Worm (Caenorhabditis elegans) whole organism, L2 larva: ENCODE results near the gene C16A11.5.

Experiments used
- F13H6.1 ChIP-seq: sonication (generic microtip); optimal IDR thresholded peaks from 2 replicates; lab custom pipeline; 2016; ENCODE audit warnings: missing genetic modification characterization, missing compliant biosample characterization
- R02D3.7 ChIP-seq: fragments of 150-350 bp; optimal IDR thresholded peaks from 2 replicates; lab custom pipeline; 2014; ENCODE audit warnings: missing biosample characterization, missing genetic modification characterization
- Y55F3AM.14 ChIP-seq: fragments of 200-800 bp; sonication (Bioruptor generic); optimal IDR thresholded peaks from 2 replicates; lab custom pipeline; 2018; ENCODE audit warnings: mild to moderate bottlenecking, missing genetic modification characterization, missing compliant biosample characterization
- ZK546.5 ChIP-seq: sonication (generic microtip); optimal IDR thresholded peaks from 2 replicates; lab custom pipeline; 2017; ENCODE audit warnings: missing biosample characterization, missing genetic modification characterization
- alr-1 ChIP-seq: fragments of 150-350 bp; optimal IDR thresholded peaks from 2 replicates; lab custom pipeline; 2014; ENCODE audit warnings: missing biosample characterization, missing genetic modification characterization
- aly-2 ChIP-seq: fragments of 150-350 bp; optimal IDR thresholded peaks from 2 replicates; lab custom pipeline; 2014; ENCODE audit warnings: missing biosample characterization, missing genetic modification characterization
- ama-1 ChIP-seq: fragments of 150-350 bp; optimal IDR thresholded peaks from 2 replicates; lab custom pipeline; 2018; ENCODE audit warnings: inconsistent platforms
- ceh-82 ChIP-seq: fragments of 150-350 bp; optimal IDR thresholded peaks from 2 replicates; lab custom pipeline; 2014; ENCODE audit warnings: missing biosample characterization, missing genetic modification characterization
- egl-27 ChIP-seq: sonication (generic microtip); optimal IDR thresholded peaks from 3 replicates; lab custom pipeline; 2017; ENCODE audit warnings: missing biosample characterization, missing genetic modification reagents, missing genetic modification characterization
- elt-1 ChIP-seq: fragments of 150-350 bp; optimal IDR thresholded peaks from 2 replicates; lab custom pipeline; 2014; ENCODE audit warnings: missing biosample characterization, missing genetic modification characterization
- fos-1 ChIP-seq: fragments of 150-350 bp; optimal IDR thresholded peaks from 2 replicates; lab custom pipeline; 2014; ENCODE audit warnings: missing biosample characterization, missing genetic modification characterization
- gmeb-1 ChIP-seq: fragments of 150-350 bp; optimal IDR thresholded peaks from 2 replicates; lab custom pipeline; 2014; ENCODE audit warnings: missing biosample characterization, missing genetic modification characterization
- lin-11 ChIP-seq: fragments of 150-350 bp; sonication (generic microtip); optimal IDR thresholded peaks from 2 replicates; lab custom pipeline; 2014; ENCODE audit warnings: missing biosample characterization, missing genetic modification characterization, inconsistent platforms, mixed read lengths
- lin-13 ChIP-seq: fragments of 150-350 bp; optimal IDR thresholded peaks from 2 replicates; lab custom pipeline; 2014; ENCODE audit warnings: missing biosample characterization, missing genetic modification reagents, missing genetic modification characterization
- lsy-2 ChIP-seq, 2 experiments: fragments of 150-350 bp in 1 of 2; sonication (generic microtip) in 1 of 2; optimal IDR thresholded peaks; 2 replicates each; lab custom pipeline; 2014 to 2017; ENCODE audit warnings: missing biosample characterization in 2 of 2, missing genetic modification characterization in 2 of 2
- mab-5 ChIP-seq: fragments of 150-350 bp; optimal IDR thresholded peaks from 2 replicates; lab custom pipeline; 2014; ENCODE audit warnings: missing biosample characterization, missing genetic modification characterization
- mbf-1 ChIP-seq: sonication (generic microtip); optimal IDR thresholded peaks from 2 replicates; lab custom pipeline; 2017; ENCODE audit warnings: missing biosample characterization, missing genetic modification characterization
- mdl-1 ChIP-seq, 2 experiments: fragments of 150-350 bp in 1 of 2; sonication (generic microtip) in 1 of 2; optimal IDR thresholded peaks; 2 replicates each; lab custom pipeline; 2017; ENCODE audit warnings: missing biosample characterization in 2 of 2, missing genetic modification characterization in 2 of 2
- nhr-12 ChIP-seq: fragments of 150-350 bp; optimal IDR thresholded peaks from 2 replicates; lab custom pipeline; 2014; ENCODE audit warnings: missing biosample characterization, missing genetic modification characterization
- nhr-129 ChIP-seq: fragments of 150-350 bp; optimal IDR thresholded peaks from 2 replicates; lab custom pipeline; 2014; ENCODE audit warnings: missing biosample characterization, missing genetic modification characterization
- nhr-21 ChIP-seq: fragments of 150-350 bp; optimal IDR thresholded peaks from 2 replicates; lab custom pipeline; 2014; ENCODE audit warnings: missing biosample characterization, missing genetic modification characterization
- nhr-23 ChIP-seq: fragments of 150-350 bp; optimal IDR thresholded peaks from 2 replicates; lab custom pipeline; 2014; ENCODE audit warnings: missing biosample characterization, missing genetic modification reagents, missing genetic modification characterization
- nhr-237 ChIP-seq: fragments of 150-350 bp; optimal IDR thresholded peaks from 2 replicates; lab custom pipeline; 2014; ENCODE audit warnings: missing biosample characterization, missing genetic modification characterization
- nhr-25 ChIP-seq: fragments of 150-350 bp; sonication (generic microtip); optimal IDR thresholded peaks from 3 replicates; lab custom pipeline; 2014; ENCODE audit warnings: missing biosample characterization, missing genetic modification characterization
- nhr-77 ChIP-seq: fragments of 150-350 bp; optimal IDR thresholded peaks from 2 replicates; lab custom pipeline; 2014; ENCODE audit warnings: missing biosample characterization, missing genetic modification characterization
- peb-1 ChIP-seq: fragments of 150-350 bp; optimal IDR thresholded peaks from 2 replicates; lab custom pipeline; 2014; ENCODE audit warnings: missing biosample characterization, missing genetic modification characterization
- sem-4 ChIP-seq: fragments of 150-350 bp; optimal IDR thresholded peaks from 2 replicates; lab custom pipeline; 2014; ENCODE audit warnings: missing biosample characterization, missing genetic modification reagents, missing genetic modification characterization
- sma-3 ChIP-seq: sonication (generic microtip); optimal IDR thresholded peaks from 2 replicates; lab custom pipeline; 2016; ENCODE audit warnings: missing genetic modification reagents, missing genetic modification characterization, missing compliant biosample characterization
- sma-9 ChIP-seq, 2 experiments: fragments of 150-350 bp in 1 of 2; sonication (generic microtip) in 1 of 2; optimal IDR thresholded peaks; 2 replicates each; lab custom pipeline; 2014 to 2016; ENCODE audit warnings: missing genetic modification characterization in 2 of 2, mild to moderate bottlenecking in 1 of 2, missing biosample characterization in 1 of 2, missing compliant biosample characterization in 1 of 2, missing genetic modification reagents in 1 of 2, moderate library complexity in 1 of 2
- snpc-4 ChIP-seq: fragments of 150-350 bp; optimal IDR thresholded peaks from 2 replicates; lab custom pipeline; 2014; ENCODE audit warnings: missing biosample characterization, missing genetic modification characterization
- unc-55 ChIP-seq: fragments of 150-350 bp; sonication (generic microtip); optimal IDR thresholded peaks from 3 replicates; lab custom pipeline; 2014; ENCODE audit warnings: missing biosample characterization, missing genetic modification reagents, missing genetic modification characterization
- unc-62 ChIP-seq: fragments of 150-350 bp; optimal IDR thresholded peaks from 2 replicates; lab custom pipeline; 2014; ENCODE audit warnings: missing biosample characterization, missing genetic modification reagents, missing genetic modification characterization
- zag-1 ChIP-seq: fragments of 150-350 bp; optimal IDR thresholded peaks from 2 replicates; lab custom pipeline; 2014; ENCODE audit warnings: missing biosample characterization, missing genetic modification characterization
- ztf-1 ChIP-seq: fragments of 200-800 bp; sonication (Bioruptor generic); conservative IDR thresholded peaks from 2 replicates; pipeline ENCODE4 v1.3.6; 2022; ENCODE audit warnings: missing genetic modification characterization, missing compliant biosample characterization
- ztf-11 ChIP-seq: sonication (generic microtip); optimal IDR thresholded peaks from 2 replicates; lab custom pipeline; 2017; ENCODE audit warnings: missing biosample characterization, missing genetic modification characterization
- ztf-4 ChIP-seq: fragments of 150-350 bp; optimal IDR thresholded peaks from 2 replicates; lab custom pipeline; 2014; ENCODE audit warnings: missing biosample characterization, missing genetic modification characterization

The C16A11.5 gene

DNA sequence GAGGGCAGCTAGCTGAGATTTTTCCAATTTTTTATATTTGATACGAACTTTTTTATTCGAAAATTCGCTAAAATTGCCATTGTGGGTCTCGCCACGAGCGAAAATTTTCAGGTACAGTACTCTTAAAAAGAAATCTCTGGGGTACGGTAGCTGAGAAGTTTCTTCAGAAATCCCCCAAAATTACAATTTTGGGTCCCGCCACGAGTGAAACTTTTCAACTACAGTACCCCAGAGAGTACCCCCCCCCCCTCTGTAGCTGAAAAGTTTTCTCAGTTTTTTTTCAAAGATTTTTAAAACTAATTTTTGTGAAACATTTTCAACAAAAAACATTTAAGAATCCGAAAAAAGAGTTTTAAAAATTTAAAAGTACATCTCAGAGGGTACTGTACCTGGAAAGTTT is 21.9 kb downstream of the C16A11.5 start:
- TF ChIP-seq nhr-12 (tag; lab: Kevin White, UChicago) (no peak), sma-3 (GFP tag; lab: Kevin White, UChicago) (no peak), nhr-23 (no peak), alr-1 (no peak), R02D3.7 (tag; lab: Kevin White, UChicago) (no peak), lsy-2 (tag; optimal IDR thresholded peaks at IDR 0.05; lab: Kevin White, UChicago) (no peak), ztf-1 (GFP tag; lab: Robert Waterston, UW) (no peak), zag-1 (tag; lab: Kevin White, UChicago) (no peak), aly-2 (no peak), F13H6.1 (tag; lab: Kevin White, UChicago) (no peak), ztf-11 (tag; lab: Kevin White, UChicago) (no peak), peb-1 (tag; lab: Kevin White, UChicago) (no peak), ama-1 (lab: Kevin White, UChicago) (no peak), gmeb-1 (no peak), unc-62 (GFP tag; lab: Kevin White, UChicago) (no peak), lin-11 (tag; lab: Kevin White, UChicago) (no peak), nhr-21 (no peak)

DNA sequence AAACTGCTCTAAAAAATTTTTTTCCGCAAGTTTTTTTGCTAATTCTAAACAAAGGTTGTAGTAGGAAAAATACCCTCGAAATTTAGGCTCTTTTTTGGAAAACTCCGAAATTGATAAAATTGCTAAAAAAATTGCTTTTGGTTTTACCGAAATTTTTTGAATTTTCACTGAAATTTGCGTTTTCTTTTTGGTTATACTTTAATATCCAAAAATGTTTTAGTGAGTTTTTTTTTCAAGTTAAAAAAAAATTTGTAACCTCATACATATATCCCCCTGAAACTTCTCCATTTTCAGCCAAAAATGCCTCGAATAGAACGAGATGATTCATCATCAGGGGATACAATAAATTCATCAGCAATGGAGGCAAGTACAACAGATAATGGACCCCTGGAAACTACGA is 23.8 kb downstream of the C16A11.5 start, which contains the start of gene gpa-11:
Gene gpa-11 (plus strand): TSS at position 301 of the 400 bp plus-strand sequence.
- TF ChIP-seq elt-1 (tag; lab: Kevin White, UChicago) (no peak), mbf-1 (no peak), ceh-82 (no peak), ztf-11 (tag; lab: Kevin White, UChicago) (no peak), snpc-4 (no peak), Y55F3AM.14 (GFP tag; lab: Kevin White, UChicago) (no peak), F13H6.1 (tag; lab: Kevin White, UChicago) (no peak), sem-4 (tag; lab: Kevin White, UChicago) (no peak), ztf-4 (tag; lab: Kevin White, UChicago) (no peak), aly-2 (no peak), nhr-25 (tag; lab: Kevin White, UChicago) (no peak), nhr-77 (tag; lab: Kevin White, UChicago) (no peak), alr-1 (no peak), egl-27 (no peak), unc-55 (GFP tag; lab: Kevin White, UChicago) (no peak), ZK546.5 (tag; lab: Kevin White, UChicago) (no peak), mdl-1 (tag; optimal IDR thresholded peaks at IDR 0.05; lab: Kevin White, UChicago) (no peak), nhr-12 (tag; lab: Kevin White, UChicago) (no peak), nhr-23 (no peak)

DNA sequence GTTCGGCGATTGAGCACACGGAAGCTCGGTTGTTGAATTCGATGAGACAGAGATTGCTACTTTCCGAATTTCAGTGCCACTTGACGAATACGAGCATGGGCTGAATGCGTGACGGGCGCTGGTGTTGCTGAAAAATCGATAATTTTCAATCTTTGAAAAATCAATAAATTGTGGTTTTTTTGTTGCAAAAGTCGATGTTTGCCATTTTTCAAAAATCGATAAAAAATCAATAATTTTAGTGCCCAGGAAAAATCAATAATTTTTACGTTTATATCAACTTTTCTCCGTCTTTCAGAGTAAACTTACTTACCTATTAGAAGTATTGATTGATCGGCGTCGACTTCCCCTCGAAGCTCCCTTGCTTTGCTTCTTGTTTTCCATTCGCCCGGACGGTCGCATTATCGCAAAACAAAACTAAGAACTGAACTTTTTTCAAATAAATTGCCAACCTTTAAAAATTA is 33.5 kb downstream of the C16A11.5 start, which contains the start of gene C16A11.7:
Gene C16A11.7 (minus strand): TSS at position 411 of the 461 bp plus-strand sequence.
- TF ChIP-seq sma-3 (GFP tag; lab: Kevin White, UChicago) (no peak), nhr-12 (tag; lab: Kevin White, UChicago) (no peak), mdl-1 (tag; optimal IDR thresholded peaks at IDR 0.05; lab: Kevin White, UChicago) (no peak), ama-1 (lab: Kevin White, UChicago) (no peak), lin-13 (GFP tag; lab: Kevin White, UChicago) (no peak), Y55F3AM.14 (GFP tag; lab: Kevin White, UChicago) (no peak), mab-5 (no peak), fos-1 (tag; lab: Kevin White, UChicago) (no peak), egl-27 (no peak), unc-55 (GFP tag; lab: Kevin White, UChicago) (no peak), lin-11 (tag; lab: Kevin White, UChicago) (no peak), R02D3.7 (tag; lab: Kevin White, UChicago) (no peak), snpc-4 (no peak), unc-62 (GFP tag; lab: Kevin White, UChicago) (no peak), sma-9 (GFP tag; optimal IDR thresholded peaks at IDR 0.05; lab: Kevin White, UChicago) (no peak), sma-9 (tag; optimal IDR thresholded peaks at IDR 0.05; lab: Kevin White, UChicago) (no peak), ztf-11 (tag; lab: Kevin White, UChicago) (no peak), elt-1 (tag; lab: Kevin White, UChicago) (no peak), lsy-2 (tag; optimal IDR thresholded peaks at IDR 0.05; lab: Kevin White, UChicago) (no peak), nhr-237 (tag; lab: Kevin White, UChicago) (no peak)

DNA sequence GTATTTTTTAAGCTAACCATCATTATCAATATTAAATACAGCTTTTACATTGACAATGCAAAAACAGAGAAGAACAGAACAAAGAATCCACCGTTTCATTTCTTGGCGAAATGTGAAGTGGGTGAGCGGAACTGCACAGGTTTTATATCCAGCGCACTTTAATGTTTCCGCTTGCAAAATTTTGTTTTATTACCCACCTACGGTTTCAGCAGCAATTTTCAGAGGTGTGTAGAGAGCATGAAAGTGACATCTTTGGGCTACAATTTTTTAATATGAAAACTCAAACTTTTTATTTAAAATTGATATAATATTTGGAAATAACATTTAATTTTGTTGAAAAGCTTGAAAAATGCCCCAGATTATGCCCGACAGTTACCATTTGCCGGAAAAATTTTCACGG is 35.6 kb downstream of the C16A11.5 start, which contains the start of gene clec-135:
Gene clec-135 (minus strand): TSS at position 101 of the 400 bp plus-strand sequence.
- TF ChIP-seq nhr-129 = no peak
- no peak for TF ChIP-seq lsy-2 (tag; optimal IDR thresholded peaks at IDR 0.05; lab: Kevin White, UChicago)
- TF ChIP-seq, all 48 proteins: peak for 0
